Worm (Caenorhabditis elegans): ENCODE data around the gene nkb-3.

ce11 chrX:13746231-13746630 lies 24.1 kb downstream of the nkb-3 start:
- TF ChIP-seq hlh-30 (tag; optimal IDR thresholded peaks at IDR 0.05; ENCODE audit: insufficient read depth) (no peak), unc-55 (GFP tag; optimal IDR thresholded peaks at IDR 0.05) (no peak), rnt-1 (tag; optimal IDR thresholded peaks at IDR 0.05) (no peak), syd-9 (tag; optimal IDR thresholded peaks at IDR 0.05) (no peak)

Measured in whole organism, late embryonic.